Worm (Caenorhabditis elegans) whole organism, L2 larva: ENCODE results near the gene ubc-23.

Source experiments
- R02D3.7 ChIP-seq: fragments of 150-350 bp; optimal IDR thresholded peaks from 2 replicates; lab custom pipeline; 2014; ENCODE audit warnings: missing biosample characterization, missing genetic modification characterization
- aly-2 ChIP-seq: fragments of 150-350 bp; optimal IDR thresholded peaks from 2 replicates; lab custom pipeline; 2014; ENCODE audit warnings: missing biosample characterization, missing genetic modification characterization
- dmd-4 ChIP-seq: sonication (generic microtip); optimal IDR thresholded peaks from 2 replicates; lab custom pipeline; 2017; ENCODE audit warnings: missing biosample characterization, missing genetic modification characterization
- egl-27 ChIP-seq: sonication (generic microtip); optimal IDR thresholded peaks from 3 replicates; lab custom pipeline; 2017; ENCODE audit warnings: missing biosample characterization, missing genetic modification reagents, missing genetic modification characterization
- mdl-1 ChIP-seq, 2 experiments: fragments of 150-350 bp in 1 of 2; sonication (generic microtip) in 1 of 2; optimal IDR thresholded peaks; 2 replicates each; lab custom pipeline; 2017; ENCODE audit warnings: missing biosample characterization in 2 of 2, missing genetic modification characterization in 2 of 2
- nhr-11 ChIP-seq: fragments of 150-350 bp; optimal IDR thresholded peaks from 2 replicates; lab custom pipeline; 2014; ENCODE audit warnings: missing biosample characterization, missing genetic modification characterization
- nhr-237 ChIP-seq: fragments of 150-350 bp; optimal IDR thresholded peaks from 2 replicates; lab custom pipeline; 2014; ENCODE audit warnings: missing biosample characterization, missing genetic modification characterization
- snpc-4 ChIP-seq: fragments of 150-350 bp; optimal IDR thresholded peaks from 2 replicates; lab custom pipeline; 2014; ENCODE audit warnings: missing biosample characterization, missing genetic modification characterization
- unc-39 ChIP-seq: fragments of 150-350 bp; optimal IDR thresholded peaks from 2 replicates; lab custom pipeline; 2014; ENCODE audit warnings: missing biosample characterization, missing genetic modification characterization
- ztf-4 ChIP-seq: fragments of 150-350 bp; optimal IDR thresholded peaks from 2 replicates; lab custom pipeline; 2014; ENCODE audit warnings: missing biosample characterization, missing genetic modification characterization

DNA sequence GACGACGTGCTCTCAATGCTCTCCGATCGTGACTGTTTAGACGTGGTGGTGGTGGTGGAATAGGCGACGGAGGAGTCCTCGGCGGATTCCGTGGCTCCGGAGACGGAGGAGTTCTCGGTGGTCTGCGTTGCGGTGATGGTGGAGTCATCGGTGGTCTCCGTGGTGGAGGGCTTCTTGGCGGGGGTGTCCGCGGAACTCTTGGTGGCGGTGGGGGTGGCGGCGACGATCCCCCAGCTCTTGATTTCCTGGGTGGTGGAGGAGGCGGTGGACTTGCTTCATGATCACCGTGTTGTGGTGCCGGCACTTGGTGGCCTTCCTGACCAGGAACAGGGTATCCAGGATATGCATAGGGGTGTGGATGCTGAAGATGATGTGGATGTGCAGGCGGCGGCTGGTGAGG lies 38.6 kb upstream of the ubc-23 start:
- TF ChIP-seq ztf-4 (tag; lab: Kevin White, UChicago): no peak
- TF ChIP-seq nhr-11: no peak
- no peak for TF ChIP-seq R02D3.7 (tag; lab: Kevin White, UChicago)
- TF ChIP-seq mdl-1 (tag; optimal IDR thresholded peaks at IDR 0.05; lab: Kevin White, UChicago): no peak
- no peak for TF ChIP-seq aly-2
- TF ChIP-seq snpc-4: no peak
- TF ChIP-seq unc-39 (tag; lab: Kevin White, UChicago): no peak
- TF ChIP-seq nhr-237 (tag; lab: Kevin White, UChicago): no peak
- no peak for TF ChIP-seq dmd-4 (tag; lab: Kevin White, UChicago)
- no peak for TF ChIP-seq egl-27
